Fruit fly (Drosophila melanogaster): ENCODE data around the gene CG44774.

DNA sequence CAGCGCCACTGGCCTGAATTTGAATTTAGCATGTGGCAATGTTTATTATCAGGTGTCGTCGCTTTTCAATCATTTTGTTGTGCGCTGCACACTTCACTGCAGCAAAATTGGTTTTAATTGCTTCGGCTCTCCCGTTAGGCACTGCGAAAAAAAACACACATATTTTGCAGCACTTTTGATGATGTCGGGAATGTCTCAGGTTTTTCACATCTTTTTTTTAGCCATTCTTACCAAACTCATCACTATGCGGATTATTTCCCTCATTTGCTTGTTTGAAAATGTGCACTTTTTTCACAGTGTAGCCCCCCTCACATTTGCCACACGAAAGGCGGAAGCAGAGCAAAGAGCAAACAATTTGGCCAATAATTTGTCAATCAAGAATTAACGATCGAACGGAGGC lies 45.3 kb upstream of the CG44774 start:
- TF ChIP-seq CG17806 (tag; optimal IDR thresholded peaks at IDR 0.05) = no peak
- no peak for TF ChIP-seq CG15710 (tag; optimal IDR thresholded peaks at IDR 0.05)
- no peak for TF ChIP-seq EcR (GFP tag; optimal IDR thresholded peaks at IDR 0.05)
- TF ChIP-seq rn (GFP tag; IDR thresholded peaks at IDR 0.05) = no peak
- TF ChIP-seq CG10348 (GFP tag; IDR thresholded peaks at IDR 0.05) = no peak
- no peak for TF ChIP-seq Pif1B (GFP tag; optimal IDR thresholded peaks at IDR 0.05)
- TF ChIP-seq Pif1A (GFP tag; optimal IDR thresholded peaks at IDR 0.05) = no peak
- TF ChIP-seq Snoo (tag; optimal IDR thresholded peaks at IDR 0.05) = no peak
- peak; percentile 34 for TF ChIP-seq CG14655 (GFP tag; optimal IDR thresholded peaks at IDR 0.05)
- TF ChIP-seq CG8159 (tag; optimal IDR thresholded peaks at IDR 0.05) = no peak

Measured in whole organism, pupa.